Fruit fly (Drosophila melanogaster): ENCODE results near the gene CG5078.

CG5078 gene

DNA sequence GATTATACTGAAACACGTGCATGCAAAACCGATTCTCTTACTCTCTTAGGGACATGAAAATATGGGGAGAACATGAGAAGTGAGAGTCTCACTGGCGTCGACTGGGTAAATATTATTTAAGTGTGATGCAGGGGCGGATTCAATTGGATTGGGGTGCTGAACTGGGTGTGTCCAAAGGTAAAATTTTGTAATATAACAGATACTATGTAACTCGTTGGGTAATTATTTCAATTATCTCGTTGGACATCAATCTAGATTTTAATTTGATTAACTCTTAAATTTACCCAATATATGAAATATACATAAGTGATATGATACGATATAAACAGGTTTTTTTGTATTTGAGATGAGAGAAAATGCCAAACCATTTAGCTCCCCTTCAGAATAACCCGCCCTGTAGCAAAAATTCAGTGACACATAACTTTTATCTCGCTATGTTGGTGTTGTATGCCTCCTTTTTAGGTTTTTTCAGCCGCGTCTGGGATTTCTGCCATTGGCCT, 2.4 kb downstream of the CG5078 start (continued):
- TF ChIP-seq spab (GFP tag; optimal IDR thresholded peaks at IDR 0.05) (peak; percentile 87), fd59A (GFP tag; optimal IDR thresholded peaks at IDR 0.05) (peak; percentile 84), Eip93F (GFP tag; optimal IDR thresholded peaks at IDR 0.05) (peak; percentile 53), Eip78C (GFP tag) (peak; percentile 98), CG6808 (GFP tag; optimal IDR thresholded peaks at IDR 0.05) (peak; percentile 91), Gug (GFP tag; IDR thresholded peaks at IDR 0.05) (peak; percentile 90), dsx (GFP tag; optimal IDR thresholded peaks at IDR 0.05; ENCODE audit: poor library complexity, severe bottlenecking) (peak; percentile 59), topi (GFP tag; optimal IDR thresholded peaks at IDR 0.05) (peak; percentile 94)

DNA sequence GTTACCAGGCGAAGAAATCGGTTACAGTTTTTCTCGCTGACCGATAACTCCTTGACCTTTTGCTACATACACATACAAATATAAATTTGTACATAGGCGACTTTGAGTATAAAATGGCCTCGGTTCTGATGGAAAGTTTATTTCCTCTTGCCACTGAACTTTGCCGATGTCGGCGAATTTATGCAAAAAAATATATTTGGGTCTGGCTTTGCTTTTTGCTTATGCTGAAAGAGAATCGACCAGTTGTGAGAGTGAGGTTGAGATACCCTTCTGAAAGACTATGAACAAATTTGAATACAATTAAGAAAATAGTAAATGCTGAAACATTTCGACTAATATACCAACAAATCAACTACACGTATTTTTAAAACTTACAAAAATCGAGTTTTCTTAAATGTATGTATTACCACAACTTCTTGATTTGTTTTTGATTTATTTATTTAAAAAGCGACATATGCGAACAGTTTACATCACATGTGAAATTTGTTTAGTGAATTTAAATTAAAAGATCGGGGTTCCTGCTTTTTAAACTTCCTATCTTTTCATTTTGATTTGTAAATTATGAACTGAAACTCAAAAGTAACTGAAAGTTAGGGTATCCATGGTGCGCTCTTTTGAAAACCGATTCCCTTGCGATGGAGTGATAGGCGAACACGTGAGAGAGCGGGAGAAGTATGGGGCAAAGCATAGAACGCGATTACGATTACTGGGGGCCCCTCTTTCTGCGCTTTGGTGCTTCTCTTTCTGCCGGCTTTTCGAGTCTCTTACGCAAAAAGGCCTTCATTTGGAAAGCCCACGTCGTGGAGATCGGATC, 3.5 kb downstream of the CG5078 start:
- TF ChIP-seq CG11902 (GFP tag; optimal IDR thresholded peaks at IDR 0.05) (peak; percentile 49), CG9139 (GFP tag; optimal IDR thresholded peaks at IDR 0.05) (peak; percentile 59), CG6163 (GFP tag; IDR thresholded peaks at IDR 0.05) (0 out of 3 replicates have a peak, but pooled peaks have one; percentile 26), Hr38 (GFP tag; optimal IDR thresholded peaks at IDR 0.05) (no peak), vri (GFP tag; optimal IDR thresholded peaks at IDR 0.05) (peak; percentile 69), Eip75B (GFP tag; optimal IDR thresholded peaks at IDR 0.05) (peak; percentile 85), Ets21C (GFP tag; optimal IDR thresholded peaks at IDR 0.05) (peak; percentile 58), Eip78C (GFP tag) (peak; percentile 96), CG6792 (GFP tag; optimal IDR thresholded peaks at IDR 0.05) (peak; percentile 75), CG31627 (GFP tag; optimal IDR thresholded peaks at IDR 0.05) (peak; percentile 81), CG34406 (GFP tag; optimal IDR thresholded peaks at IDR 0.05) (peak; percentile 78), fd59A (GFP tag; optimal IDR thresholded peaks at IDR 0.05) (peak; percentile 71), Smox (GFP tag; optimal IDR thresholded peaks at IDR 0.05) (peak; percentile 81), CG11762 (GFP tag; optimal IDR thresholded peaks at IDR 0.05; ENCODE audit: insufficient read depth) (peak; percentile 55), CG6854 (GFP tag; optimal IDR thresholded peaks at IDR 0.05) (peak; percentile 33), achi (GFP tag; optimal IDR thresholded peaks at IDR 0.05) (peak; percentile 78), Blimp-1 (GFP tag; optimal IDR thresholded peaks at IDR 0.05) (peak; percentile 49), CG8319 (GFP tag; optimal IDR thresholded peaks at IDR 0.05) (peak; percentile 60), CG6808 (GFP tag; optimal IDR thresholded peaks at IDR 0.05) (peak; percentile 86), Hr39 (GFP tag; optimal IDR thresholded peaks at IDR 0.05) (peak; percentile 72), Met (GFP tag; optimal IDR thresholded peaks at IDR 0.05) (peak; percentile 82), pdm3 (GFP tag; optimal IDR thresholded peaks at IDR 0.05) (peak; percentile 81), svp (GFP tag) (peak; percentile 93), esn (GFP tag; optimal IDR thresholded peaks at IDR 0.05) (peak; percentile 90), CG1621 (tag; optimal IDR thresholded peaks at IDR 0.05) (peak; percentile 48), salr (GFP tag; optimal IDR thresholded peaks at IDR 0.05) (peak in 1 of 2 experiments; percentile 84), CG10669 (GFP tag; optimal IDR thresholded peaks at IDR 0.05) (peak; percentile 72), Sox14 (GFP tag; optimal IDR thresholded peaks at IDR 0.05) (peak; percentile 86), spab (GFP tag; optimal IDR thresholded peaks at IDR 0.05) (peak; percentile 74), CG4318 (GFP tag; optimal IDR thresholded peaks at IDR 0.05) (peak; percentile 67), CG8632 (GFP tag; optimal IDR thresholded peaks at IDR 0.05) (peak; percentile 72), eg (GFP tag; IDR thresholded peaks at IDR 0.05) (peak; percentile 24; the same call in 1 of the 3 replicates), Sox15 (GFP tag; optimal IDR thresholded peaks at IDR 0.05) (peak; percentile 63), ss (GFP tag; optimal IDR thresholded peaks at IDR 0.05) (peak; percentile 72 to 84), dsx (GFP tag; optimal IDR thresholded peaks at IDR 0.05; ENCODE audit: poor library complexity, severe bottlenecking) (peak; percentile 71), cyc (GFP tag; optimal IDR thresholded peaks at IDR 0.05) (peak; percentile 71), OdsH (GFP tag; optimal IDR thresholded peaks at IDR 0.05) (peak; percentile 74), Ets96B (tag; optimal IDR thresholded peaks at IDR 0.05) (peak; percentile 69), fkh (GFP tag; optimal IDR thresholded peaks at IDR 0.05) (peak; percentile 71), topi (GFP tag; optimal IDR thresholded peaks at IDR 0.05) (peak; percentile 89), CG15336 (GFP tag; IDR thresholded peaks at IDR 0.05) (peak; percentile 70), CG16779 (tag; optimal IDR thresholded peaks at IDR 0.05) (peak; percentile 82), Lpt (GFP tag; optimal IDR thresholded peaks at IDR 0.05) (peak; percentile 67), Eip93F (GFP tag; optimal IDR thresholded peaks at IDR 0.05) (peak; percentile 45), Sox102F (GFP tag; optimal IDR thresholded peaks at IDR 0.05) (peak; percentile 82)
